Worm (Caenorhabditis elegans) whole organism, young adult: ENCODE measurements around the gene rga-1.

Experiments used
- B0019.2 ChIP-seq: fragments of 200-800 bp; sonication (Bioruptor generic); conservative IDR thresholded peaks from 2 replicates; pipeline ENCODE4 v1.3.6; 2022; ENCODE audit warnings: missing genetic modification reagents, missing genetic modification characterization, missing compliant biosample characterization
- B0336.3 ChIP-seq: fragments of 200-800 bp; sonication (Bioruptor generic); IDR thresholded peaks from 2 replicates; pipeline ENCODE4 v1.3.6; 2022; ENCODE audit warnings: missing genetic modification characterization, missing compliant biosample characterization
- C06A6.2 ChIP-seq: fragments of 200-800 bp; sonication (Bioruptor generic); conservative IDR thresholded peaks from 2 replicates; pipeline ENCODE4 v1.3.6; 2022; ENCODE audit warnings: missing genetic modification characterization, missing compliant biosample characterization
- D2030.7 ChIP-seq: fragments of 200-800 bp; sonication (Bioruptor generic); IDR thresholded peaks from 2 replicates; pipeline ENCODE4 v1.3.6; 2022; ENCODE audit warnings: missing genetic modification reagents, missing genetic modification characterization, missing compliant biosample characterization
- F23B12.7 ChIP-seq: sonication (generic microtip); optimal IDR thresholded peaks from 2 replicates; lab custom pipeline; 2017; ENCODE audit warnings: missing genetic modification characterization, mild to moderate bottlenecking, missing compliant biosample characterization, antibody characterized with exemption, moderate library complexity; ENCODE audit not compliant: insufficient read depth
- F33H1.4 ChIP-seq: fragments of 200-800 bp; sonication (Bioruptor generic); IDR thresholded peaks from 2 replicates; pipeline ENCODE4 v1.3.6; 2022; ENCODE audit warnings: missing genetic modification reagents, missing genetic modification characterization, missing compliant biosample characterization
- F39B2.1 ChIP-seq: fragments of 200-800 bp; sonication (Bioruptor generic); IDR thresholded peaks from 2 replicates; pipeline ENCODE4 v1.3.6; 2022; ENCODE audit warnings: missing genetic modification reagents, missing genetic modification characterization, missing compliant biosample characterization
- Y56A3A.18 ChIP-seq: fragments of 200-800 bp; sonication (Bioruptor generic); IDR thresholded peaks from 2 replicates; pipeline ENCODE4 v1.3.6; 2022; ENCODE audit warnings: missing genetic modification reagents, missing genetic modification characterization, missing compliant biosample characterization
- aptf-3 ChIP-seq: fragments of 200-800 bp; sonication (Bioruptor generic); IDR thresholded peaks from 2 replicates; pipeline ENCODE4 v1.3.6; 2022; ENCODE audit warnings: missing genetic modification characterization, missing compliant biosample characterization
- atf-7 ChIP-seq: sonication (generic microtip); optimal IDR thresholded peaks from 2 replicates; lab custom pipeline; 2017; ENCODE audit warnings: mild to moderate bottlenecking, missing genetic modification characterization, missing compliant biosample characterization
- cebp-1 ChIP-seq, 2 experiments: fragments of 200-800 bp in 1 of 2; sonication (Bioruptor generic) in 1 of 2; sonication (generic microtip) in 1 of 2; IDR thresholded peaks in 1 of 2; optimal IDR thresholded peaks in 1 of 2; 2 replicates each; pipeline versions ENCODE4 v1.3.6 to Lab custom; 2017 to 2022; ENCODE audit warnings: missing compliant biosample characterization in 2 of 2, missing genetic modification characterization in 2 of 2, mild to moderate bottlenecking in 1 of 2, missing genetic modification reagents in 1 of 2, moderate library complexity in 1 of 2
- ceh-79 ChIP-seq: sonication (generic microtip); optimal IDR thresholded peaks from 2 replicates; lab custom pipeline; 2017; ENCODE audit warnings: mild to moderate bottlenecking, missing genetic modification characterization, missing compliant biosample characterization
- dpff-1 ChIP-seq: sonication (generic microtip); optimal IDR thresholded peaks from 2 replicates; lab custom pipeline; 2017; ENCODE audit warnings: mild to moderate bottlenecking, missing genetic modification characterization, missing compliant biosample characterization
- efl-1 ChIP-seq: fragments of 150-350 bp; optimal IDR thresholded peaks from 2 replicates; lab custom pipeline; 2014; ENCODE audit warnings: missing biosample characterization, missing genetic modification reagents, missing genetic modification characterization
- egrh-3 ChIP-seq: fragments of 200-800 bp; sonication (Bioruptor generic); IDR thresholded peaks from 2 replicates; pipeline ENCODE4 v1.3.6; 2022; ENCODE audit warnings: missing genetic modification reagents, missing genetic modification characterization, missing compliant biosample characterization
- ekl-4 ChIP-seq: fragments of 200-800 bp; sonication (Bioruptor generic); IDR thresholded peaks from 2 replicates; pipeline ENCODE4 v1.3.6; 2022; ENCODE audit warnings: missing genetic modification reagents, missing genetic modification characterization, missing compliant biosample characterization
- hmg-1.2 ChIP-seq: fragments of 200-800 bp; sonication (Bioruptor generic); IDR thresholded peaks from 2 replicates; pipeline ENCODE4 v1.3.6; 2022; ENCODE audit warnings: missing genetic modification reagents, missing genetic modification characterization, missing compliant biosample characterization
- lin-26 ChIP-seq: fragments of 200-800 bp; sonication (Bioruptor generic); IDR thresholded peaks from 2 replicates; pipeline ENCODE4 v1.3.6; 2022; ENCODE audit warnings: missing genetic modification reagents, missing genetic modification characterization, missing compliant biosample characterization
- lin-35 ChIP-seq, 3 experiments: fragments of 150-350 bp in 2 of 3; sonication (generic microtip) in 1 of 3; optimal IDR thresholded peaks; 2 replicates each; lab custom pipeline; 2014 to 2018; ENCODE audit warnings: missing biosample characterization in 3 of 3, missing genetic modification characterization in 3 of 3, missing genetic modification reagents in 3 of 3
- lsl-1 ChIP-seq: fragments of 200-800 bp; sonication (Bioruptor generic); optimal IDR thresholded peaks from 2 replicates; lab custom pipeline; 2018; ENCODE audit warnings: mild to moderate bottlenecking, missing genetic modification characterization, moderate library complexity, missing compliant biosample characterization
- madf-6 ChIP-seq: fragments of 200-800 bp; sonication (Bioruptor generic); IDR thresholded peaks from 2 replicates; pipeline ENCODE4 v1.3.6; 2022; ENCODE audit warnings: missing genetic modification reagents, missing genetic modification characterization, missing compliant biosample characterization
- mel-28 ChIP-seq: sonication (generic microtip); optimal IDR thresholded peaks from 2 replicates; lab custom pipeline; 2016; ENCODE audit warnings: borderline replicate concordance, mild to moderate bottlenecking, missing genetic modification characterization, missing compliant biosample characterization
- mxl-1 ChIP-seq: sonication (generic microtip); optimal IDR thresholded peaks from 2 replicates; lab custom pipeline; 2016; ENCODE audit warnings: missing genetic modification characterization, missing compliant biosample characterization
- nhr-80 ChIP-seq: sonication (generic microtip); optimal IDR thresholded peaks from 2 replicates; lab custom pipeline; 2016; ENCODE audit warnings: missing genetic modification characterization, missing compliant biosample characterization
- pbrm-1 ChIP-seq: fragments of 200-800 bp; sonication (Bioruptor generic); IDR thresholded peaks from 2 replicates; pipeline ENCODE4 v1.3.6; 2022; ENCODE audit warnings: missing genetic modification reagents, missing genetic modification characterization, missing compliant biosample characterization
- rec-8 ChIP-seq, 2 experiments: sonication (generic microtip); optimal IDR thresholded peaks; 2 replicates each; lab custom pipeline; 2016; ENCODE audit warnings: mild to moderate bottlenecking in 2 of 2, missing genetic modification characterization in 2 of 2, missing genetic modification reagents in 2 of 2, missing genotype in 2 of 2, missing biosample characterization in 1 of 2, missing compliant biosample characterization in 1 of 2, moderate library complexity in 1 of 2
- sdz-38 ChIP-seq: sonication (generic microtip); optimal IDR thresholded peaks from 2 replicates; lab custom pipeline; 2016; ENCODE audit warnings: missing genotype, missing genetic modification characterization, missing compliant biosample characterization
- snpc-1.3 ChIP-seq: sonication (generic microtip); optimal IDR thresholded peaks from 2 replicates; lab custom pipeline; 2017; ENCODE audit warnings: missing genetic modification characterization, mild to moderate bottlenecking, missing compliant biosample characterization, antibody characterized with exemption, moderate library complexity, missing genotype, missing genetic modification reagents; ENCODE audit not compliant: insufficient read depth
- snpc-4 ChIP-seq, 5 experiments: fragments of 150-350 bp in 1 of 5; sonication (generic microtip) in 4 of 5; optimal IDR thresholded peaks; 2 replicates each; lab custom pipeline; 2014 to 2018; ENCODE audit warnings: missing genetic modification characterization in 5 of 5, missing biosample characterization in 3 of 5, antibody characterized with exemption in 2 of 5, mild to moderate bottlenecking in 2 of 5, missing compliant biosample characterization in 2 of 5, missing genotype in 2 of 5, moderate library complexity in 2 of 5, missing genetic modification reagents in 1 of 5
- tbp1 ChIP-seq: fragments of 200-800 bp; sonication (Bioruptor generic); optimal IDR thresholded peaks from 2 replicates; lab custom pipeline; 2018; ENCODE audit warnings: mild to moderate bottlenecking, missing genetic modification characterization, missing compliant biosample characterization
- xnd-1 ChIP-seq: sonication (generic microtip); optimal IDR thresholded peaks from 2 replicates; lab custom pipeline; 2016; ENCODE audit warnings: missing genotype, missing genetic modification reagents, missing genetic modification characterization, missing compliant biosample characterization
- zfh-2 ChIP-seq: fragments of 200-800 bp; sonication (Bioruptor generic); conservative IDR thresholded peaks from 2 replicates; pipeline ENCODE4 v1.3.6; 2022; ENCODE audit warnings: missing genetic modification reagents, missing genetic modification characterization, missing compliant biosample characterization
- ztf-18 ChIP-seq: sonication (generic microtip); optimal IDR thresholded peaks from 2 replicates; lab custom pipeline; 2016; ENCODE audit warnings: missing genotype, mild to moderate bottlenecking, missing genetic modification characterization, missing compliant biosample characterization

Gene rga-1

ce11 chrII:11467541-11467940 lies 2.8 kb downstream of the rga-1 start, which contains the start of gene klp-17:
Gene klp-17, minus strand, starts transcription at chrII:11467641.
- no peak for TF ChIP-seq mxl-1 (tag; lab: Kevin White, UChicago)
- TF ChIP-seq B0019.2 (GFP tag; lab: Robert Waterston, UW): no peak
- TF ChIP-seq egrh-3 (GFP tag; lab: Robert Waterston, UW): no peak
- TF ChIP-seq D2030.7 (GFP tag; lab: Robert Waterston, UW): no peak
- no peak for TF ChIP-seq snpc-1.3 (tag; lab: Kevin White, UChicago)
- no peak for TF ChIP-seq dpff-1 (tag; lab: Kevin White, UChicago)

ce11 chrII:11469574-11470108 lies 4.9 kb downstream of the rga-1 start, which contains the start of gene cisd-1:
Gene cisd-1, minus strand, starts transcription at chrII:11469624.
- TF ChIP-seq aptf-3 (GFP tag; lab: Robert Waterston, UW) (no peak), lin-35 (GFP tag; optimal IDR thresholded peaks at IDR 0.05; lab: Kevin White, UChicago) (no peak), atf-7 (peak; percentile 32), egrh-3 (GFP tag; lab: Robert Waterston, UW) (no peak), ceh-79 (tag; lab: Kevin White, UChicago) (no peak), B0336.3 (GFP tag; lab: Robert Waterston, UW) (no peak), tbp1 (no peak), ekl-4 (GFP tag; lab: Robert Waterston, UW) (0 out of 2 replicates have a peak, but pooled peaks have one; percentile 32), pbrm-1 (GFP tag; lab: Robert Waterston, UW) (0 out of 2 replicates have a peak, but pooled peaks have one; percentile 30), nhr-80 (tag; lab: Kevin White, UChicago) (peak; percentile 61), lsl-1 (GFP tag; lab: Kevin White, UChicago) (no peak), cebp-1 (GFP tag; IDR thresholded peaks at IDR 0.05; lab: Robert Waterston, UW) (peak; percentile 25; the same call in 1 of the 2 replicates), cebp-1 (tag; optimal IDR thresholded peaks at IDR 0.05; lab: Kevin White, UChicago) (peak; percentile 59), zfh-2 (GFP tag; lab: Robert Waterston, UW) (no peak), ztf-18 (tag; lab: Kevin White, UChicago) (peak; percentile 5), F39B2.1 (GFP tag; lab: Robert Waterston, UW) (no peak), C06A6.2 (GFP tag; lab: Robert Waterston, UW) (no peak), mel-28 (tag; lab: Kevin White, UChicago) (no peak), lin-26 (GFP tag; lab: Robert Waterston, UW) (no peak), rec-8 (tag; optimal IDR thresholded peaks at IDR 0.05; lab: Kevin White, UChicago) (no peak), F23B12.7 (tag; lab: Kevin White, UChicago) (no peak), F33H1.4 (GFP tag; lab: Robert Waterston, UW) (no peak), madf-6 (0 out of 2 replicates have a peak, but pooled peaks have one; percentile 16), xnd-1 (tag; lab: Kevin White, UChicago) (no peak)
- TF ChIP-seq, all 124 proteins: peak for 7

ce11 chrII:11471916-11472315 lies 7.2 kb downstream of the rga-1 start, which contains the start of gene mfn-1:
Gene mfn-1, minus strand, starts transcription at chrII:11472016.
- TF ChIP-seq snpc-4 (GFP tag; optimal IDR thresholded peaks at IDR 0.05; lab: Kevin White, UChicago): no peak
- no peak for TF ChIP-seq snpc-4 (tag; optimal IDR thresholded peaks at IDR 0.05; lab: Kevin White, UChicago)
- no peak for TF ChIP-seq efl-1 (GFP tag; lab: Kevin White, UChicago)
- no peak for TF ChIP-seq Y56A3A.18
- TF ChIP-seq sdz-38: no peak
- no peak for TF ChIP-seq hmg-1.2 (GFP tag; lab: Robert Waterston, UW)
